Worm (Caenorhabditis elegans): ENCODE data around the gene sro-1.

The sro-1 gene

ce11 chrII:7478487-7479234 lies 13.2 kb upstream of the sro-1 start, which contains the start of the genes aka-1 and ubc-6 (continued):
- TF ChIP-seq F10B5.3 (tag; optimal IDR thresholded peaks at IDR 0.05) (no peak), daf-8 (GFP tag; IDR thresholded peaks at IDR 0.05) (no peak), egl-27 (tag; optimal IDR thresholded peaks at IDR 0.05) (no peak), fkh-10 (GFP tag; optimal IDR thresholded peaks at IDR 0.05) (peak; percentile 47), nhr-237 (tag; optimal IDR thresholded peaks at IDR 0.05) (no peak), mxl-3 (GFP tag; optimal IDR thresholded peaks at IDR 0.05) (peak; percentile 83), php-3 (GFP tag; IDR thresholded peaks at IDR 0.05) (peak; percentile 84), saeg-2 (GFP tag; IDR thresholded peaks at IDR 0.05) (peak; percentile 85), skn-1 (tag; optimal IDR thresholded peaks at IDR 0.05) (no peak), nhr-77 (tag; optimal IDR thresholded peaks at IDR 0.05) (peak; percentile 61), unc-62 (GFP tag; optimal IDR thresholded peaks at IDR 0.05 in 1 of 2) (peak in 1 of 2 experiments; percentile 90), unc-62 (tag; optimal IDR thresholded peaks at IDR 0.05) (no peak), lin-1 (GFP tag; IDR thresholded peaks at IDR 0.05) (peak; percentile 87), mes-2 (tag; optimal IDR thresholded peaks at IDR 0.05; ENCODE audit: poor library complexity, severe bottlenecking) (peak; percentile 78), madf-5 (GFP tag; IDR thresholded peaks at IDR 0.05) (peak; percentile 34 to 85; a peak in 2 of 4 replicates), jun-1 (tag; optimal IDR thresholded peaks at IDR 0.05) (peak; percentile 21), aha-1 (tag) (peak; percentile 44), daf-12 (tag; optimal IDR thresholded peaks at IDR 0.05) (no peak), daf-16 (GFP tag; optimal IDR thresholded peaks at IDR 0.05) (peak; percentile 28 to 67), daf-16 (tag; optimal IDR thresholded peaks at IDR 0.05) (no peak), lin-13 (GFP tag; optimal IDR thresholded peaks at IDR 0.05) (peak; percentile 75), ZK546.5 (tag; optimal IDR thresholded peaks at IDR 0.05) (no peak), gei-8 (GFP tag; optimal IDR thresholded peaks at IDR 0.05) (peak; percentile 11), lin-29 (GFP tag; IDR thresholded peaks at IDR 0.05) (peak; percentile 80), Y75B8A.6 (GFP tag; IDR thresholded peaks at IDR 0.05) (peak; percentile 72), dve-1 (tag; optimal IDR thresholded peaks at IDR 0.05; ENCODE audit: insufficient read depth) (peak; percentile 91), nhr-111 (GFP tag; optimal IDR thresholded peaks at IDR 0.05) (no peak), duxl-1 (tag; optimal IDR thresholded peaks at IDR 0.05; ENCODE audit: poor library complexity) (peak; percentile 49), T26A8.4 (GFP tag; IDR thresholded peaks at IDR 0.05) (peak; percentile 95), ceh-62 (tag; optimal IDR thresholded peaks at IDR 0.05) (no peak), vab-7 (GFP tag; IDR thresholded peaks at IDR 0.05) (peak; percentile 93), nhr-11 (tag; optimal IDR thresholded peaks at IDR 0.05) (peak; percentile 72), Y105C5A.15 (GFP tag; IDR thresholded peaks at IDR 0.05) (peak; percentile 68; the same call in 1 of the 2 replicates), ZK337.2 (GFP tag; IDR thresholded peaks at IDR 0.05) (peak; percentile 71), ztf-7 (tag; optimal IDR thresholded peaks at IDR 0.05) (peak; percentile 14), ctbp-1 (GFP tag; IDR thresholded peaks at IDR 0.05) (peak; percentile 95), dmd-6 (GFP tag; IDR thresholded peaks at IDR 0.05) (peak; percentile 94), ceh-20 (GFP tag; IDR thresholded peaks at IDR 0.05) (peak; percentile 95), Y5F2A.4 (GFP tag; optimal IDR thresholded peaks at IDR 0.05) (peak; percentile 35), Y48G9A.11 (GFP tag; IDR thresholded peaks at IDR 0.05) (peak; percentile 90), tra-1 (GFP tag; IDR thresholded peaks at IDR 0.05) (peak; percentile 96), F37D6.2 (tag; optimal IDR thresholded peaks at IDR 0.05) (peak; percentile 78), ztf-11 (tag; optimal IDR thresholded peaks at IDR 0.05) (no peak), spr-1 (tag; optimal IDR thresholded peaks at IDR 0.05) (peak; percentile 86), nhr-6 (tag; optimal IDR thresholded peaks at IDR 0.05) (peak; percentile 22), dmd-8 (GFP tag; IDR thresholded peaks at IDR 0.05) (peak; percentile 71; the same call in 1 of the 2 replicates), dmd-9 (GFP tag; IDR thresholded peaks at IDR 0.05) (peak; percentile 89), nhr-42 (GFP tag; IDR thresholded peaks at IDR 0.05) (peak; percentile 94), daf-19 (GFP tag; conservative IDR thresholded peaks at IDR 0.05) (peak; percentile 95), zfp-3 (GFP tag; conservative IDR thresholded peaks at IDR 0.05) (peak; percentile 81), zfp-2 (tag; optimal IDR thresholded peaks at IDR 0.05) (peak; percentile 60)

Data from whole organism, L4 larva.